Fruit fly (Drosophila melanogaster): ENCODE data around the gene Ddc.

The Ddc gene

DNA sequence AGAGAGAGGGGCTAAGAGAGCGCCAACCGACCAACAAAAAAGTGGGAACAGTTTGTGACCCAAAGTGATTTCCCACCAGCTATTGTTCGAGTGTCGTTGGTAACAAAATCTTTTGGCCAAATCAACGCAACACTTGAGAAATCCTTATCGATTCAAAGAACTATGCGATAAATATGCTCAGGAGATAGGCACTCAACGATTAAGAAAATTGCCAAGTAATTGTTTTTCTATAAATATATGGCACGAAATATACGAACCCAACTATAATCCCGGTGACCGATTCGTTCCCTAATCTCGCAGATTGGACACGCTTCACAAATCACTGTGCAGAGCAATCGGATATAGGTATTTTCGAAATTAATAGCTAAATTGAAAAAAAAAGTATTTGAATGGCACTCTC, 9.0 kb downstream of the Ddc start:
- TF ChIP-seq CG17801 (GFP tag; optimal IDR thresholded peaks at IDR 0.05; ENCODE audit: partially characterized antibody): no peak

DNA sequence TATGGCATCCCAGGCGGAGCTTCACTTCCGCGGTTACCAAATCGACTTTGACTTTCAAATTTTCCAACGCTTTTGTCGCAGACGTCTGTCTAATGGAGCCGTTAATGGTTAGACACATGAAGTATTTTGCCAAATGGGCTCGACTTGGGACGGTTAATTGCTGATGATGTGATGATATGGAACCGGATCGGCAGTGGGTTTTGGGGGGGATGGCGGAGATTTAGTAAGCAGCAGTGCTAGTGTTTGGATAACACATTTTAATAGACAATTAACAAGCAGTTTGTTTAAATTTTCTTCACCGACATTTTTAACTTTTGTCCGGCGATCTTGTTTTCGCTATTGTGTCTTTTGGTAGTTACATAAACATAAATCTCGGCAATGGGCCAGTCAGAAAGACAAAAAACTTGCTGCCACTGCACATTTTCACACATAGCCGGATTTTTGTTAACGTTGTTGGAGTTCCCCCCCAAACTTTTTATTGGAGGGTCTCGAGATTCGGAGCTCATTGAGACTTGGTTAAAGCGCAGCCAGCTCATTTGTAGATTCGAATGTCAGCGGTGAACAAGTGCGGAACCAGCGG, 10.4 kb downstream of the Ddc start, which contains the start of gene amd:
TSS of gene amd (plus strand) at position 530 of the 580 bp plus-strand sequence.
- no peak for TF ChIP-seq CG17801 (GFP tag; optimal IDR thresholded peaks at IDR 0.05; ENCODE audit: partially characterized antibody)

DNA sequence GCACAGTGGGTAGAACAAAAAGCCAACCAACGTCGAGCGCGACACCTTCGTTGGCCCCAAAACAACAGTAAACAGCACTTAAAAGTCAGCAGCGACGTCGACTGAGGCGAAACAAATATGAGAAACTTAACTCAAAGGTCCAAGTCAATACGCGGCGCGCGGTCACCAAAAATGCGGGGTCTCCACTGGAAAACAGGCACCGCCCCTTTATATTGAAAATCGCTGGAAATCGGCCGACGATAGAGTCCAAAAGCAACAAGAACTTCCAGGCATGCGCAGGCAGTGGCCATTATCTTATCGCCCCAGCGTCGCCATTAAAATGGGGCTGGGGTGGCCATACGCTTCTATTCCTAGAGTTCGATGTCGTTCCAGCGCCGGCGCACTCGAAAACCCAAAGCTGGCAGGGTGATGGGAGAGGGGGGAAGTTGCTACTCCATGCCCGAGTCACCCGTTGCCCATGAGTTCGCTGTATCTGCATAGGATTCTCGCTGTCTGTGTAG, 11.7 kb downstream of the Ddc start, which contains the start of gene Lim3:
TSS of gene Lim3 (minus strand) at position 51 of the 500 bp plus-strand sequence.
- no peak for TF ChIP-seq CG17801 (GFP tag; optimal IDR thresholded peaks at IDR 0.05; ENCODE audit: partially characterized antibody)

DNA sequence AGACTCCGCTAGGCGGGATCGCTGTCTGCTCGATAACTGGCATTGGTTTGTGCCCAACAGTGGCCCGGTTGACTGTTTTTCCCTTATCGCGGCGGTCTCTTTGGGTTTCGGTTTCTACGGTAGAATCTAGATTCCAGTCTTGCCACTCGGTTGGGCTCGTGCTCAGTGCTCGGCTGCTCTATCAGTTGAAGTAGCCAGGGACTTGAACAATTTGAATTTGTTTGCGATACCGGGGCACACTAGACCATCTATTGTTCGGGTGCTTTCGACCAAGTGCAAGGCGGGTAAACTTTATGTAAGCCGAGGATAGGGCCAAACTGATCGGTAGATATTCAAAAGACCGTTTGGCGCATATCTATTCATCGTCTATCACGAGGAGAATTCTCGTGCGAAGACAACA, 13.9 kb downstream of the Ddc start:
- no peak for TF ChIP-seq CG17801 (GFP tag; optimal IDR thresholded peaks at IDR 0.05; ENCODE audit: partially characterized antibody)

DNA sequence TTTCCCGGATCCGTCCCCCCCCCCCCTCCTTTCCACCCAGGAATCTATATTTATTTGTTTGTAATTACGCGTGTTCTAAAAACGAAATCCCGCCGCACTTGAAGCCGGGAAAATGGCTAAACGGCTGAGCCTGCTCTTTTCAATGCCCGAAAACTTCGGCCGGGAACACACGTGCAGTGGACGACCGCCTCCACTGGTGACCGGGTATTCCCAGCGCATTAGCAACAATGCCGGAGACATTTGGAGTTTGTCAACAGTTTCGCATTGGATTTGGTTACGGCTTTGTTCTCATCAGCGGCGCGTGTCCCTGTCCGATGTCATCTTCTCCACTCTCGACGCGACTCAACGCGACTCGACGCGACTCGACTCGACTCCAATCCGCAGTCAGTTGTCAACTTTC, 15.7 kb downstream of the Ddc start:
- no peak for TF ChIP-seq CG17801 (GFP tag; optimal IDR thresholded peaks at IDR 0.05; ENCODE audit: partially characterized antibody)

DNA sequence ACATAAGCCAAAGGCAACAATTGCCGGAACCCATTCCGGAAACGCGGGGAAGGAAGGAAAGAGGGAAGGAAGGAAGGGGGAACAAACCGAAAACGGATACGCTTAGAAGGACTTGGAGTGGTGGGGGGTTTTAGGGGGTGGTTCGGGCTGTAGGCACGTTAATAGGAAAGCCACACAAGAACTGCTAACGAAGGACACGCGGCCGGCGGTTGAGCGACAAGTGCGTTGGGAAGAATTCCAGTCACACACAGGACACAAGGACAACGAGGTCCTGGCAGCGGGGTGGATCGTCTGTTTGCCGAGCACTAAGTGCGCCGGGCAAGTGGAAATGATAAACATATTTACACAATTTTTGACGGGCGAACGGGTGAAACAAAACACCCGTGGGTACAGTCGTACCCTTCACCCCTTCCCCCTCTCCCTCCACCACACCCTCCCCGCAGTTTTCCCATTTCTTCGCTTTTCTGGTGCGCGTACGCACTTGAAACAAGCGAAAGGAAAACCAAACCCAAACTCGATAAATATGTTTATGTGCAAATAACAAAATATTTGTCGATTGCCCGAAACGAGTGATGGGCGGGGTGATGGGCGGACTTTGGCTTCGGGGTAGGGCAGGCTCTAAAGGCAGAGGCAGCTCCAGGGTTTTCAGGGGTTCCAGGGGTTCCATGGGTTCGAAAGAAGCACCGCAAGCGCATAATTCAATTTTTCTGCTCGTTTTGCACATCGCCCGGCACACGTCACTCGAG, 16.8 kb downstream of the Ddc start:
- no peak for TF ChIP-seq CG17801 (GFP tag; optimal IDR thresholded peaks at IDR 0.05; ENCODE audit: partially characterized antibody)

DNA sequence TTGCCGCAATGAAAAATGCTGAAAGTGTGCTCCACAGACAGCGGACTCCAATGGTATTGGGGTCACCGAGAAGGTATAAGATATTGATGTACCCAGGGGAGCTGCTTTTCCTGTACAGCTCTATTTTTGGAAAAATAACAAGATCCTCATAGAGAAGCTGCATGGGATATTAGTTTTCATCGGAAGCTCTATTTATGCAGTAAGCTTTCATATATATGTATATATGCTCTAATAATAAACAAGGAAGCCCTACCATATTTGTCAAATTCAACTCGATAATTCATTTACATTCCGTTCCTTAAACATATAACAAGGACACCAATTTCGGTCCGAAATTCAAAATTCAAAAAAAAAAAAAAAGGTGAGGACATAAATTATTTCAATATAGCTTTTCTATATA, 18.4 kb downstream of the Ddc start, which contains the start of the genes CG17344 and CG43731:
TSS of gene CG17344 (plus strand) at position 301 of the 400 bp plus-strand sequence.
TSS of gene CG43731 (plus strand) at position 301 of the 400 bp plus-strand sequence.
- no peak for TF ChIP-seq CG17801 (GFP tag; optimal IDR thresholded peaks at IDR 0.05; ENCODE audit: partially characterized antibody)

DNA sequence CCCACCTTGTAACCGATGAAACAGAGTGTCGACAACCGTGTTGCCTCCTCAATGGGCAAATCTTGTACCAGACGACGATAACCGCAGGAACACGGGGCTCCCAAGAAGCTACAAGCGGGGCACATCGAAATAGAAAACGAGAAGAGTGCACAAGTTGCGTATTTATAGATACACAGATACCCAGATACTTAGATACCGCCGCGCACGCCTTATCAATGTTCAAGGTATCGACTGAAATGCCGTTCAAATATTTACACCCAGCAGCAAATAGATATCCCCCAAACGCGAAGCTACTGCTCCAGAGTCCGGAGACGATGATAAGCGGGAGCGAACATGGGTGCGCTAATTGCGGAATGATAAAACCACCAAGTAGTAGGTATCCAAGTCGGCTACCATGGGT, 21.4 kb downstream of the Ddc start:
- TF ChIP-seq CG17801 (GFP tag; optimal IDR thresholded peaks at IDR 0.05; ENCODE audit: partially characterized antibody): no peak

DNA sequence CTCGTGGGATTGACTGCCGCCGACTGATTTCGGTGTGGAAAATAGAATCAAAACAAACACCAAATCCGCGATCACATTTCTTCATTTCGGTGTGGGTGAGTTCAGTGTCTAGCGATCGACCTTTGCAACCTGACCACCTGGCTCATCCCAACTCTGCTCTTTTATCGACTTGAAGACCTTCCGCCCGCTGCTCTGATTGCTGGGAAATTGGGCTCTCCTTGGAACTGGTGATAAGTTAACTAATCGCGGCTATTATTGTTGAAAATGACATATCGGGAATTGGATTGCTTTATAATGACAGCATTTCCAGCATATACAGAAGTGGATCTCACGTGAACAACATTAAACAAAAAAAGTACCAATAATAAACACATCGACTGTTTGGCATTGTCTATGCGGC, 22.7 kb downstream of the Ddc start:
- TF ChIP-seq CG17801 (GFP tag; optimal IDR thresholded peaks at IDR 0.05; ENCODE audit: partially characterized antibody): no peak

DNA sequence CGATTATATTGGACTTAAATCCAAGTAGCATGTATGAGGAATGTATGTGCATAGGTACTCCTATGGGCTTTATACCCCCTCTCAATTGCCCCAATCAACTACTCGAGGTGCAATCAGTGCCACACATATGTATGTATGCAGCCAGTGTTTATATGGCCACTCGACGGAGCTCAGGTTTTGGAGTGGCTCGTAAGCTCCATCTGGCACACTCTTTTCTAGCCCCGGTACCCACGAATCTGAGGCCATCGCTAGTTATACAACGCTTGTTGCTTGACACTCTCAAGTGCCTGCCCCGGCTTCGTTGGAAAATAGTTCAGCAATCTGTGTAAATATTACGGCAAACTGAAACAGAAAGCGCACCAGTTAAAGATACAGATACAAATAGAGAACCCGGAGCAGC, 23.7 kb downstream of the Ddc start:
- no peak for TF ChIP-seq CG17801 (GFP tag; optimal IDR thresholded peaks at IDR 0.05; ENCODE audit: partially characterized antibody)

DNA sequence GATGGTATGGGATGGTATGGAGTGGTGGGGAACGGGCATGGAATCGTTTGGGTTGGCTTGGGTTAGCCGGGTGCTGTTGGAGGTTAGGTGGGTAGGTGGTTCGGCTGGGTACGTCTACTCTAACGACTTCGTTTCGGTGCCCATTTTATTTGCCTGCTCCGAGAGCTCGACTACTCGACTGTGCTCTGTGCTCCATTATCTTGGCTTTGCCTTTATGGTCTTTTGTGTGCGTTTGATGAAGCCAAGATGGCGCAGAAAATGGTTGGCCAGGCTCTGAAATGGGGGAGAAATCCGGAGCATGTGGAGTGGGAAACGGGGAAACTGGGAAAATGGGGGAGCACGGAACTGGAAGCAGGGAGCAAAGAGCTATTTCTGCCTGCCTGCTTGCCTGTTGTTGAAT, 26.2 kb downstream of the Ddc start:
- no peak for TF ChIP-seq CG17801 (GFP tag; optimal IDR thresholded peaks at IDR 0.05; ENCODE audit: partially characterized antibody)

DNA sequence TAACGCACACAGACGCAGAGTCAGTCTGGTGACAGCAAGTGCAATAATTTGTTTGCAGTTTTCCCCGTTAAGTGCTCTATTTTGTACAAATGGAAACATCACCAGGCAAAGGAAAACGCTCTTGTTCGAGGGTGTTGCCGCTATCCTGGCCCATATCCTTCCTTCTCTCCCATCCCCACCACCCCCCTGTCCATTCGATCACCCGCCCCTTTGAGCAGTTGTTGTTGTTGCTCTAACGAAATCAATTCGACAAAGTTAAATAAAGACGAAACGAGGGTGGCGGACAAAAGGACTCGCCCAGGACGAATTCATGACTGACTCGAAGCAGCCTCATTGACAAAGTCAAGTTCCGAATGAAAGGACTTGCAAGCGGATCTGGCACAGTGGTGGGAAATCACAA, 30.7 kb downstream of the Ddc start:
- no peak for TF ChIP-seq CG17801 (GFP tag; optimal IDR thresholded peaks at IDR 0.05; ENCODE audit: partially characterized antibody)

DNA sequence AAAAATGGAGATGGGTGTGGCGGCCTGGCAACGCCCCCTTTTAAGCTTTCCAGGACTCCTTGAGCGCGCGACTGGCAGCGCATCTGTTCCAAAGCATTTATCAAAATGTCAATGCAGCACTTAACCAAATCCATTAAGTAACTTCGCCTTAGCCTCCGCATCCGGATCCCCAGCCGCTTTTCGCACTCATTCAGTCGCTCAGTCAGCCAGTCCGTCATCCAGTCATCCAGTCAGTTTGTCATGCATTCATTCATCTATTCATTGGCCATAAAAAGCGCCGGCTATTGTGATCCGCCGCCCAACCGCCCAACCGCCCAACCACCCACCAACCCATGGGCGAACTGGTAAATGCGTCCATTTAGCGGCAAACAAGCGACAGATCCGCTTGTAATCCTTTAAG, 31.2 kb downstream of the Ddc start:
- TF ChIP-seq CG17801 (GFP tag; optimal IDR thresholded peaks at IDR 0.05; ENCODE audit: partially characterized antibody): no peak

DNA sequence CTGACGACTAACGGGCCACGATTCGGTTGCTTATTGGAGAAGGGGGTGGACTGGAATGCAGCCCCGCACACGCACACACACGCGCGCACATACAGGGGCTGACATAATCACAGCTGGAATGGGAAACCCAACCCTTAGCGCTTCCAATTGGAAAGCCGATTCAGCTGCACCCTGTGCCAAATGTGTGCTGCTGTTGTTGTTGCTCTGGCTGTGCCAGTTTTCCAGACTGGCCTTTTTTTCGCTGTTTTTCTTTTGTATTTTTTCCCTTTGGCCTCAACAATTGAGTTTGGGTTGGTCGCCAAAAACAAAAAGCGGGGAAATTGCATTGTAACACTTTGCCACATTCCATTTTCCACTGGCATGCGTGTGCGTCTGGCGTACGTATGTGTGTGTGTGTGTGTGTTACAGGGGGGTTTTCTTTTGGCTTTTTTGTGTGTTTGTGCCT, 36.8 kb downstream of the Ddc start:
- no peak for TF ChIP-seq CG17801 (GFP tag; optimal IDR thresholded peaks at IDR 0.05; ENCODE audit: partially characterized antibody)

DNA sequence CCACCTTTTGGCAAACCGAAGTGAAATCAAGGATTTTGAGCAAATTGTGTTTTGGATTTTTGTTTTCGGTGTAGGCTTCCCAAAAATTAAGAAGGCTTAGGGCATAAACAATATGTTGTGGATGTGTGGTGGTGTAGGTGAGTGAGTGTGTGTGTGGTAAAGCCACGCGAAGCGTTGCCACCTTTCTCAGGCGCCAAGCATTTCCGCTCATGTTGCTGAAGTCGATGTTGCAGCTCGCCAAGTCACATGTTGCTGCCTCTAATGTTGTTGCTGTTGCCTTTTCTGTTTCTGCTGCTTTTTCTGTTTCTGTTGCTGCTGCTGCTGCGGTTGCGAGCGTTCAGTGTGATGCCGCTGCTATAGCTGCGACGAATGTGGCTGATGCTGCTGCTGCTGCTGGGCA, 40.4 kb downstream of the Ddc start:
- no peak for TF ChIP-seq CG17801 (GFP tag; optimal IDR thresholded peaks at IDR 0.05; ENCODE audit: partially characterized antibody)

DNA sequence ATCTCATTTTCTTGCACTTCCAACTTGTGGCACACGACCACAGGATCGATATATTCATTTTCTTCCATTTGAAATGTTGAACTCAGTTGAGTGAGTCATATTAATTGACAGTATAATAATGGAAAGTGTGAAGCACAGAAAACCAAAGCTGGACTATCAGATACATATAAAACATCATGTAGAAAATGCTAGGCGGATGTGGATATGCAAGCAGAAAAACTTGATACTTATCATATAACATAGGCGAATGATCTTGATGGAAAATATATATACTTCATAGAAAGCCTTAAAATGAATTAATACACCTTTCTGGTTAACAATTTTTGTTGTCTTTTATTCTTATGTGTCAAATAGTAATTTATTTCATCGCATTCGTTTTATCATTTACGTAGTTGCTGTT, 41.2 kb downstream of the Ddc start, which contains the start of gene CG10700:
TSS of gene CG10700 (minus strand) at position 101 of the 400 bp plus-strand sequence.
- no peak for TF ChIP-seq CG17801 (GFP tag; optimal IDR thresholded peaks at IDR 0.05; ENCODE audit: partially characterized antibody)
